Worm (Caenorhabditis elegans): ENCODE measurements around the gene ula-1.

ula-1 gene

ce11 chrIII:4879445-4879844, 40.7 kb downstream of the ula-1 start, which contains the start of gene C35D10.1:
C35D10.1 (plus strand) TSS chrIII:4879745.
- peak; percentile 62 for TF ChIP-seq lin-38 (GFP tag; IDR thresholded peaks at IDR 0.05)
- TF ChIP-seq dpl-1 (GFP tag; optimal IDR thresholded peaks at IDR 0.05), result no peak
- no peak for TF ChIP-seq php-3 (GFP tag; IDR thresholded peaks at IDR 0.05)
- no peak for TF ChIP-seq hmg-1.1 (GFP tag; IDR thresholded peaks at IDR 0.05)
- no peak for TF ChIP-seq nhr-48 (tag; optimal IDR thresholded peaks at IDR 0.05)
- peak; percentile 38 for TF ChIP-seq ceh-28 (tag; optimal IDR thresholded peaks at IDR 0.05)
- no peak for TF ChIP-seq nhr-237 (tag; optimal IDR thresholded peaks at IDR 0.05)
- TF ChIP-seq lir-3 (tag; optimal IDR thresholded peaks at IDR 0.05), result no peak
- TF ChIP-seq egl-27 (tag; optimal IDR thresholded peaks at IDR 0.05), result no peak
- no peak for TF ChIP-seq hlh-30 (tag; optimal IDR thresholded peaks at IDR 0.05; ENCODE audit: insufficient read depth)

ce11 chrIII:4878281-4878680, 41.8 kb downstream of the ula-1 start, which contains the start of the genes tost-1 and arx-6:
tost-1 (minus strand) TSS chrIII:4878311.
arx-6 (plus strand) TSS chrIII:4878658.
- TF ChIP-seq ama-1 (optimal IDR thresholded peaks at IDR 0.05) (no peak), lim-7 (GFP tag; IDR thresholded peaks at IDR 0.05) (no peak), lsy-2 (tag; optimal IDR thresholded peaks at IDR 0.05) (peak in 1 of 2 experiments; percentile 69), mes-2 (tag; optimal IDR thresholded peaks at IDR 0.05; ENCODE audit: poor library complexity, severe bottlenecking) (peak; percentile 81), dmd-6 (GFP tag; IDR thresholded peaks at IDR 0.05) (no peak), lin-38 (GFP tag; IDR thresholded peaks at IDR 0.05) (peak; percentile 93), ceh-20 (GFP tag; IDR thresholded peaks at IDR 0.05) (no peak), dpl-1 (GFP tag; optimal IDR thresholded peaks at IDR 0.05) (peak; percentile 84), duxl-1 (tag; optimal IDR thresholded peaks at IDR 0.05; ENCODE audit: poor library complexity) (no peak), R02D3.7 (tag; optimal IDR thresholded peaks at IDR 0.05) (no peak), F49E8.2 (tag; optimal IDR thresholded peaks at IDR 0.05; ENCODE audit: borderline replicate concordance) (no peak), fkh-10 (GFP tag; optimal IDR thresholded peaks at IDR 0.05) (peak; percentile 19), lin-29 (GFP tag; IDR thresholded peaks at IDR 0.05) (no peak), madf-5 (GFP tag; IDR thresholded peaks at IDR 0.05) (no peak)

ce11 chrIII:4875663-4876062, 44.5 kb downstream of the ula-1 start:
- peak in 1 of 2 experiments; percentile 77 for TF ChIP-seq unc-62 (GFP tag; optimal IDR thresholded peaks at IDR 0.05 in 1 of 2)
- TF ChIP-seq unc-62 (tag; optimal IDR thresholded peaks at IDR 0.05), result no peak
- no peak for TF ChIP-seq aly-2 (tag; optimal IDR thresholded peaks at IDR 0.05)
- no peak for TF ChIP-seq ceh-32 (tag; optimal IDR thresholded peaks at IDR 0.05; ENCODE audit: poor library complexity)
- peak; percentile 53; the same call in 1 of the 2 replicates for TF ChIP-seq hmg-1.1 (GFP tag; IDR thresholded peaks at IDR 0.05)
- TF ChIP-seq hlh-11 (tag; optimal IDR thresholded peaks at IDR 0.05), result no peak
- TF ChIP-seq rbr-2 (tag; optimal IDR thresholded peaks at IDR 0.05), result no peak
- no peak for TF ChIP-seq snpc-1.2 (GFP tag; IDR thresholded peaks at IDR 0.05)
- TF ChIP-seq lin-29 (GFP tag; IDR thresholded peaks at IDR 0.05), result no peak
- TF ChIP-seq lim-7 (GFP tag; IDR thresholded peaks at IDR 0.05), result no peak
- no peak for TF ChIP-seq spr-1 (tag; optimal IDR thresholded peaks at IDR 0.05)
- TF ChIP-seq php-3 (GFP tag; IDR thresholded peaks at IDR 0.05), result no peak

- no peak for TF ChIP-seq tag-97 (GFP tag; IDR thresholded peaks at IDR 0.05)
- TF ChIP-seq F37D6.2 (tag; optimal IDR thresholded peaks at IDR 0.05), result no peak
- no peak for TF ChIP-seq lin-1 (GFP tag; IDR thresholded peaks at IDR 0.05)
- no peak for TF ChIP-seq fkh-10 (GFP tag; optimal IDR thresholded peaks at IDR 0.05)
- TF ChIP-seq T20F7.1 (GFP tag; optimal IDR thresholded peaks at IDR 0.05), result no peak
- no peak for TF ChIP-seq vab-7 (GFP tag; IDR thresholded peaks at IDR 0.05)
- TF ChIP-seq spr-1 (tag; optimal IDR thresholded peaks at IDR 0.05), result no peak
- no peak for TF ChIP-seq nhr-11 (tag; optimal IDR thresholded peaks at IDR 0.05)
- TF ChIP-seq pha-4 (GFP tag; IDR thresholded peaks at IDR 0.05), result no peak
- no peak for TF ChIP-seq pha-4 (tag; optimal IDR thresholded peaks at IDR 0.05)
- TF ChIP-seq ztf-11 (tag; optimal IDR thresholded peaks at IDR 0.05), result no peak
- no peak for TF ChIP-seq nhr-10 (tag; optimal IDR thresholded peaks at IDR 0.05)
Measured at ce11 chrIII:4874671-4875070, 45.5 kb downstream of the ula-1 start, which contains the start of gene C35D10.12. C35D10.12 (minus strand) TSS chrIII:4874771.
